Fruit fly (Drosophila melanogaster) whole organism, embryonic: ENCODE measurements around the gene CG32554.

Experiments
- BtbVII ChIP-seq: fragments of 200-800 bp; sonication (Bioruptor generic); optimal IDR thresholded peaks from 3 replicates; lab custom pipeline; 2017; ENCODE audit warnings: missing biosample characterization, mild to moderate bottlenecking, missing genetic modification characterization
- Bteb2 ChIP-seq: fragments of 200-800 bp; sonication (Bioruptor generic); optimal IDR thresholded peaks from 2 replicates; lab custom pipeline; 2016; ENCODE audit warnings: missing biosample characterization, missing genetic modification characterization
- CG10979 ChIP-seq: fragments of 200-800 bp; sonication (Bioruptor generic); optimal IDR thresholded peaks from 2 replicates; lab custom pipeline; 2018; ENCODE audit warnings: missing biosample characterization, mild to moderate bottlenecking, missing genetic modification characterization, moderate library complexity
- CG11696 ChIP-seq: fragments of 200-800 bp; sonication (Bioruptor generic); IDR thresholded peaks from 2 replicates; pipeline ENCODE4 v1.3.6; 2022; ENCODE audit warnings: missing biosample characterization, missing genetic modification characterization
- CG12104 ChIP-seq: fragments of 200-800 bp; sonication (Bioruptor generic); optimal IDR thresholded peaks from 3 replicates; lab custom pipeline; 2016; ENCODE audit warnings: missing biosample characterization, missing genetic modification characterization
- CG12769 ChIP-seq: fragments of 200-800 bp; sonication (Bioruptor generic); optimal IDR thresholded peaks from 2 replicates; lab custom pipeline; 2019; ENCODE audit warnings: missing biosample characterization, mild to moderate bottlenecking, missing genetic modification characterization, moderate library complexity
- CG13624 ChIP-seq: fragments of 200-800 bp; sonication (Bioruptor generic); optimal IDR thresholded peaks from 2 replicates; lab custom pipeline; 2016; ENCODE audit warnings: missing biosample characterization, missing genetic modification characterization
- CG15011 ChIP-seq: fragments of 200-800 bp; sonication (Bioruptor generic); optimal IDR thresholded peaks from 3 replicates; lab custom pipeline; 2018; ENCODE audit warnings: missing biosample characterization, mild to moderate bottlenecking, missing genetic modification characterization
- CG1792 ChIP-seq: fragments of 200-800 bp; sonication (Bioruptor generic); optimal IDR thresholded peaks from 2 replicates; lab custom pipeline; 2016; ENCODE audit warnings: missing biosample characterization, missing genetic modification characterization
- CG18476 ChIP-seq: fragments of 200-800 bp; sonication (Bioruptor generic); optimal IDR thresholded peaks from 2 replicates; lab custom pipeline; 2016; ENCODE audit warnings: missing biosample characterization, mild to moderate bottlenecking, missing genetic modification characterization
- CG18619 ChIP-seq: fragments of 200-800 bp; sonication (Bioruptor generic); optimal IDR thresholded peaks from 3 replicates; lab custom pipeline; 2017; ENCODE audit warnings: missing biosample characterization, mild to moderate bottlenecking, missing genetic modification characterization
- CG2202 ChIP-seq: fragments of 200-800 bp; sonication (Bioruptor generic); optimal IDR thresholded peaks from 2 replicates; lab custom pipeline; 2018; ENCODE audit warnings: missing biosample characterization, mild to moderate bottlenecking, missing genetic modification characterization
- CG32532 ChIP-seq: fragments of 200-800 bp; sonication (Bioruptor generic); IDR thresholded peaks from 2 replicates; pipeline ENCODE4 v1.3.6; 2022; ENCODE audit warnings: missing biosample characterization, missing genetic modification characterization
- CG3726 ChIP-seq: fragments of 200-800 bp; sonication (Bioruptor generic); IDR thresholded peaks from 3 replicates; pipeline ENCODE4, ENCODE4 v1.3.6; 2022; ENCODE audit warnings: missing biosample characterization, missing genetic modification characterization
- CG42726 ChIP-seq: fragments of 200-800 bp; sonication (Bioruptor generic); IDR thresholded peaks from 2 replicates; pipeline ENCODE4 v1.3.6; 2022; ENCODE audit warnings: missing biosample characterization, missing genetic modification characterization; ENCODE audit not compliant: partially characterized antibody
- CG4404 ChIP-seq: fragments of 200-800 bp; sonication (Bioruptor generic); IDR thresholded peaks from 2 replicates; pipeline ENCODE4 v1.3.6; 2022; ENCODE audit warnings: missing biosample characterization, missing genetic modification characterization
- CG4617 ChIP-seq: fragments of 200-800 bp; sonication (Bioruptor generic); optimal IDR thresholded peaks from 3 replicates; lab custom pipeline; 2016; ENCODE audit warnings: missing biosample characterization, missing genetic modification characterization, borderline replicate concordance
- CG8281 ChIP-seq: fragments of 200-800 bp; sonication (Bioruptor generic); optimal IDR thresholded peaks from 2 replicates; lab custom pipeline; 2018; ENCODE audit warnings: missing biosample characterization, mild to moderate bottlenecking, missing genetic modification characterization, moderate library complexity
- Deaf1 ChIP-seq: fragments of 200-800 bp; optimal IDR thresholded peaks from 3 replicates; lab custom pipeline; 2019; ENCODE audit warnings: missing biosample characterization, mild to moderate bottlenecking, missing genetic modification characterization, moderate library complexity
- Dp ChIP-seq: fragments of 200-800 bp; sonication (Bioruptor generic); optimal IDR thresholded peaks from 2 replicates; lab custom pipeline; 2018; ENCODE audit warnings: missing biosample characterization, mild to moderate bottlenecking, missing genetic modification characterization, moderate library complexity
- Ets97D ChIP-seq: fragments of 200-800 bp; sonication (Bioruptor generic); optimal IDR thresholded peaks from 3 replicates; lab custom pipeline; 2016; ENCODE audit warnings: missing biosample characterization, missing genetic modification characterization
- Fer3 ChIP-seq: fragments of 200-800 bp; sonication (Bioruptor generic); optimal IDR thresholded peaks from 2 replicates; lab custom pipeline; 2018; ENCODE audit warnings: missing biosample characterization, mild to moderate bottlenecking, missing genetic modification characterization, moderate library complexity
- HLH4C ChIP-seq: fragments of 200-800 bp; sonication (Bioruptor generic); IDR thresholded peaks from 3 replicates; pipeline ENCODE4 v1.3.6; 2022; ENCODE audit warnings: missing biosample characterization, missing genetic modification characterization; ENCODE audit not compliant: partially characterized antibody
- Lpt ChIP-seq: fragments of >200 bp; optimal IDR thresholded peaks from 2 replicates; lab custom pipeline; 2018; ENCODE audit warnings: missing biosample characterization, missing genetic modification characterization
- Neu2 ChIP-seq: fragments of 200-800 bp; sonication (Bioruptor generic); optimal IDR thresholded peaks from 3 replicates; lab custom pipeline; 2016; ENCODE audit warnings: missing biosample characterization, missing genetic modification characterization, borderline replicate concordance
- Oli ChIP-seq: fragments of 200-800 bp; sonication (Bioruptor generic); optimal IDR thresholded peaks from 2 replicates; lab custom pipeline; 2018; ENCODE audit warnings: missing biosample characterization, mild to moderate bottlenecking, missing genetic modification characterization, moderate library complexity
- PHDP ChIP-seq: fragments of 200-800 bp; sonication (Bioruptor generic); optimal IDR thresholded peaks from 3 replicates; lab custom pipeline; 2018; ENCODE audit warnings: missing biosample characterization, mild to moderate bottlenecking, missing genetic modification characterization, moderate library complexity
- Rfx ChIP-seq: fragments of 200-800 bp; sonication (Bioruptor generic); IDR thresholded peaks from 2 replicates; pipeline ENCODE4 v1.3.6; 2022; ENCODE audit warnings: missing biosample characterization, missing genetic modification characterization
- Sox100B ChIP-seq: fragments of 200-800 bp; sonication (Bioruptor generic); optimal IDR thresholded peaks from 3 replicates; lab custom pipeline; 2018; ENCODE audit warnings: missing biosample characterization, mild to moderate bottlenecking, missing genetic modification characterization
- TFAM ChIP-seq: fragments of 200-800 bp; sonication (Bioruptor generic); optimal IDR thresholded peaks from 2 replicates; lab custom pipeline; 2017; ENCODE audit warnings: missing biosample characterization, missing genetic modification characterization, inconsistent platforms
- Taf1 ChIP-seq: fragments of 200-800 bp; sonication (Bioruptor generic); IDR thresholded peaks from 2 replicates; pipeline ENCODE4 v1.3.6; 2022; ENCODE audit warnings: missing biosample characterization, missing genetic modification characterization
- aop ChIP-seq: fragments of 200-800 bp; sonication (Bioruptor generic); IDR thresholded peaks from 2 replicates; pipeline ENCODE4 v1.3.6; 2022; ENCODE audit warnings: missing biosample characterization, missing genetic modification characterization
- bigmax ChIP-seq: fragments of 200-800 bp; sonication (Bioruptor generic); optimal IDR thresholded peaks from 2 replicates; lab custom pipeline; 2018; ENCODE audit warnings: missing biosample characterization, mild to moderate bottlenecking, missing genetic modification characterization
- disco-r ChIP-seq: fragments of 200-800 bp; sonication (Bioruptor generic); optimal IDR thresholded peaks from 2 replicates; lab custom pipeline; 2016; ENCODE audit warnings: missing biosample characterization, missing genetic modification characterization
- emc ChIP-seq: fragments of 200-800 bp; sonication (Bioruptor generic); optimal IDR thresholded peaks from 2 replicates; lab custom pipeline; 2016; ENCODE audit warnings: missing biosample characterization, missing genetic modification characterization
- fd64A ChIP-seq: fragments of 200-800 bp; sonication (Bioruptor generic); optimal IDR thresholded peaks from 3 replicates; lab custom pipeline; 2018; ENCODE audit warnings: missing biosample characterization, mild to moderate bottlenecking, missing genetic modification characterization
- fru ChIP-seq: fragments of >200 bp; optimal IDR thresholded peaks from 2 replicates; lab custom pipeline; 2017
- gcm ChIP-seq: fragments of 200-800 bp; sonication (Bioruptor generic); optimal IDR thresholded peaks from 2 replicates; lab custom pipeline; 2019; ENCODE audit warnings: missing biosample characterization, mild to moderate bottlenecking, missing genetic modification characterization, moderate library complexity
- gcm2 ChIP-seq: fragments of 200-800 bp; sonication (Bioruptor generic); optimal IDR thresholded peaks from 2 replicates; lab custom pipeline; 2016; ENCODE audit warnings: missing biosample characterization, missing genetic modification characterization
- gfzf ChIP-seq: fragments of 200-800 bp; sonication (Bioruptor generic); optimal IDR thresholded peaks from 2 replicates; lab custom pipeline; 2016; ENCODE audit warnings: missing biosample characterization, mild to moderate bottlenecking, missing genetic modification characterization, moderate library complexity
- hkb ChIP-seq, 2 experiments: fragments of 200-800 bp in 1 of 2; fragments of >200 bp in 1 of 2; sonication (Bioruptor generic) in 1 of 2; IDR thresholded peaks in 1 of 2; optimal IDR thresholded peaks in 1 of 2; 2 replicates each; pipeline versions ENCODE4 v1.3.6 to Lab custom; 2017 to 2022; ENCODE audit warnings: missing biosample characterization in 1 of 2, missing genetic modification characterization in 1 of 2
- jumu ChIP-seq: fragments of 200-800 bp; sonication (Bioruptor generic); optimal IDR thresholded peaks from 3 replicates; lab custom pipeline; 2016; ENCODE audit warnings: missing biosample characterization, missing genetic modification characterization
- pan ChIP-seq, 4 experiments: fragments of >200 bp in 3 of 4; fragments of 200-800 bp in 1 of 4; sonication (Bioruptor generic) in 1 of 4; optimal IDR thresholded peaks in 3 of 4; IDR thresholded peaks in 1 of 4; 2 replicates each; pipeline versions ENCODE4 v1.3.6 to Lab custom; 2017 to 2022; ENCODE audit warnings: missing biosample characterization in 2 of 4, missing genetic modification characterization in 2 of 4, mixed read lengths in 1 of 4
- pnt ChIP-seq: fragments of 200-800 bp; sonication (Bioruptor generic); optimal IDR thresholded peaks from 3 replicates; lab custom pipeline; 2016; ENCODE audit warnings: missing biosample characterization, missing genetic modification characterization
- row ChIP-seq: fragments of 200-800 bp; sonication (Bioruptor generic); IDR thresholded peaks from 3 replicates; pipeline ENCODE4 v1.3.6; 2022; ENCODE audit warnings: missing biosample characterization, missing genetic modification characterization
- sqz ChIP-seq: fragments of 200-800 bp; sonication (Bioruptor generic); optimal IDR thresholded peaks from 3 replicates; lab custom pipeline; 2018; ENCODE audit warnings: missing biosample characterization, mild to moderate bottlenecking, missing genetic modification characterization
- zen ChIP-seq: fragments of 200-800 bp; sonication (Bioruptor generic); optimal IDR thresholded peaks from 3 replicates; lab custom pipeline; 2018; ENCODE audit warnings: missing biosample characterization, mild to moderate bottlenecking, missing genetic modification characterization, moderate library complexity

The CG32554 gene

DNA sequence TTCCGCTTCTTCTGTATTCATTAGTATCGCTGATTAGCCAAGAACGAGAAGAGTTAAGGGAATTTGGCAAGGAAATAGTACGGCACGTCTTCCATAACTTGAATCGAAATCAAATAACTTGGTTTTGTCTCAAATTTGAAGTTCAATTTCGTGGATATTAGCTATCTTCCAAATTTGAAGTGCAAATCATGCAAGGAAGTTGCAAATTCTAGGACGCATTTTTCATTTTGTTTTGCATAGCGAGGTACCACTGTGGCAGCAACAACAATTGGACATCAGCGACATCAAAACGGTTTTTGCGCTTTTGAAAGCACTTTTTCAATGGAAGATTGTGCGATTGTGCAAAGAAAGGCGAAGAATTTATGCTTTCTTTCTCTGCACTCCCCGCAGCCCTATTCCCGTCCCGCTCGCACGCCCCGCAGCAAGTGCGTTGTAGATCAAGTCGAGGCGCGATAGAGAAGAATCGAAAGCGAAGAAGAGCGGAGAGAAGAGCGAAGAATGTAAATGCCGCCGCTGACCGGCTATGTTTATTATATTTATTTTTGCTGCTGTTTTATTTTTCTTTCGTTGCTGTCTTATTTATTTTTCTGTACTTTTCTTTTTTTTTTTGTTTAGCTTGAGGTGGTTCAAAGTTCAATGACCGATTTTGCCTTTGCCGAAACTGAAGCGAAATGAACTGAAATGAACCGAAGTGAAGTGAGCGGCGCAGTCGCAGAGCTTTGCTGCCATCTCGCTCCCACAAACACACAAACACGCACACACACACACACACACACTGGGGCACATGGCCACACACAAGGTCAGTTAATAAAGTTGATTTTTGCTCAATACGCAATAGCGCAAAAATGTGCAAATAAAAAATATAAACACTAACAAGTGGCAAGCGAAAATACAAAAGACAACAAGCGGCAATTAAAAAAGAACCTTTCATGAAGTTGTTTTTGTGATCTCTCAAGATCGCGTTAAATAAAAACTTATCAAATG is 28.9 kb upstream of the CG32554 start (continued):
- peak; percentile 74 for TF ChIP-seq CG32532 (GFP tag; lab: Robert Waterston, UW)
- no peak for TF ChIP-seq CG8281 (tag; lab: Kevin White, UChicago)
- peak; percentile 89 for TF ChIP-seq CG12769 (tag; lab: Kevin White, UChicago)
- TF ChIP-seq Deaf1 (tag; lab: Kevin White, UChicago): no peak
- TF ChIP-seq CG13624 (GFP tag; lab: Kevin White, UChicago): peak; percentile 57
- peak; percentile 64 for TF ChIP-seq row (GFP tag; lab: Robert Waterston, UW)
- no peak for TF ChIP-seq fru (lab: Kevin White, UChicago)
- no peak for TF ChIP-seq CG3726 (GFP tag; lab: Robert Waterston, UW)
- no peak for TF ChIP-seq gcm2
- TF ChIP-seq pnt (GFP tag; lab: Kevin White, UChicago): peak; percentile 32
- no peak for TF ChIP-seq Lpt (GFP tag; lab: Kevin White, UChicago)
- TF ChIP-seq gcm (GFP tag; lab: Kevin White, UChicago): no peak
- TF ChIP-seq CG4617 (GFP tag; lab: Kevin White, UChicago): no peak
- TF ChIP-seq Dp (GFP tag; lab: Kevin White, UChicago): no peak
- peak; percentile 40; the same call in 1 of the 2 replicates for TF ChIP-seq CG4404 (GFP tag; lab: Robert Waterston, UW)
- TF ChIP-seq CG11696 (GFP tag; lab: Robert Waterston, UW): no peak
- peak; percentile 16 for TF ChIP-seq CG18619
- TF ChIP-seq Sox100B (GFP tag; lab: Kevin White, UChicago): no peak
- TF ChIP-seq disco-r (GFP tag; lab: Kevin White, UChicago): no peak
- TF ChIP-seq zen (tag; lab: Kevin White, UChicago): no peak
- no peak for TF ChIP-seq CG18476
- peak; percentile 41 for TF ChIP-seq PHDP
- TF ChIP-seq fd64A (GFP tag; lab: Kevin White, UChicago): no peak
- peak; percentile 60 for TF ChIP-seq Fer3 (tag; lab: Kevin White, UChicago)
- no peak for TF ChIP-seq aop
- no peak for TF ChIP-seq Neu2 (GFP tag; lab: Kevin White, UChicago)
- no peak for TF ChIP-seq CG15011
- no peak for TF ChIP-seq CG12104
- peak; percentile 62 for TF ChIP-seq Oli (tag; lab: Kevin White, UChicago)
- no peak for TF ChIP-seq pan (optimal IDR thresholded peaks at IDR 0.05; lab: Kevin White, UChicago)
- TF ChIP-seq pan (GFP tag; optimal IDR thresholded peaks at IDR 0.05 in 1 of 2, IDR thresholded peaks at IDR 0.05 in 1 of 2): peak in 1 of 2 experiments; percentile 59
- TF ChIP-seq CG10979 (tag; lab: Kevin White, UChicago): no peak
- no peak for TF ChIP-seq CG1792 (GFP tag; lab: Kevin White, UChicago)
- no peak for TF ChIP-seq HLH4C (GFP tag; lab: Robert Waterston, UW)
- TF ChIP-seq hkb (optimal IDR thresholded peaks at IDR 0.05; lab: Kevin White, UChicago): no peak
- TF ChIP-seq hkb (GFP tag; IDR thresholded peaks at IDR 0.05; lab: Robert Waterston, UW): peak; percentile 54; the same call in 1 of the 2 replicates
- no peak for TF ChIP-seq Ets97D (GFP tag; lab: Kevin White, UChicago)
- TF ChIP-seq Rfx (GFP tag; lab: Robert Waterston, UW): peak; percentile 84
- no peak for TF ChIP-seq CG42726 (GFP tag; lab: Robert Waterston, UW)
- TF ChIP-seq Taf1: peak; percentile 57; the same call in 1 of the 2 replicates
- TF ChIP-seq emc (GFP tag; lab: Kevin White, UChicago): peak; percentile 51
- no peak for TF ChIP-seq gfzf (GFP tag; lab: Kevin White, UChicago)
- no peak for TF ChIP-seq bigmax
- TF ChIP-seq sqz (GFP tag; lab: Kevin White, UChicago): no peak
- TF ChIP-seq BtbVII: peak; percentile 6
- TF ChIP-seq Bteb2 (GFP tag; lab: Kevin White, UChicago): peak; percentile 16
- TF ChIP-seq TFAM (GFP tag; lab: Kevin White, UChicago): no peak
- peak; percentile 28 for TF ChIP-seq jumu (GFP tag; lab: Kevin White, UChicago)
- TF ChIP-seq CG2202 (tag; lab: Kevin White, UChicago): no peak
